Worm (Caenorhabditis elegans) whole organism, L4 larva: ENCODE results near the gene ZC239.22.
"Not testable (repeated sequence)": the region's sequence is repeated elsewhere in the genome, so short reads cannot be mapped to it uniquely, and the experiment has no call there.

Experiments used
- F37D6.2 ChIP-seq: sonication (generic microtip); optimal IDR thresholded peaks from 2 replicates; lab custom pipeline; 2016; ENCODE audit warnings: mild to moderate bottlenecking, missing genetic modification characterization, missing compliant biosample characterization
- T26A8.4 ChIP-seq: fragments of 200-800 bp; sonication (Bioruptor generic); IDR thresholded peaks from 2 replicates; pipeline ENCODE4 v1.3.6; 2022; ENCODE audit warnings: missing genetic modification characterization, missing compliant biosample characterization
- Y48G9A.11 ChIP-seq: fragments of 200-800 bp; sonication (Bioruptor generic); IDR thresholded peaks from 2 replicates; pipeline ENCODE4 v1.3.6; 2022; ENCODE audit warnings: missing genetic modification reagents, missing genetic modification characterization, missing compliant biosample characterization
- ZK337.2 ChIP-seq: fragments of 200-800 bp; sonication (Bioruptor generic); IDR thresholded peaks from 2 replicates; pipeline ENCODE4 v1.3.6; 2022; ENCODE audit warnings: missing genetic modification reagents, missing genetic modification characterization, missing compliant biosample characterization
- aha-1 ChIP-seq: fragments of 150-350 bp; peaks from one replicate; lab custom pipeline; 2014; ENCODE audit warnings: missing biosample characterization, missing genetic modification characterization
- aly-2 ChIP-seq: sonication (generic microtip); optimal IDR thresholded peaks from 2 replicates; lab custom pipeline; 2018; ENCODE audit warnings: missing biosample characterization, missing genetic modification characterization
- ama-1 ChIP-seq: fragments of 150-350 bp; optimal IDR thresholded peaks from 2 replicates; lab custom pipeline; 2014; ENCODE audit warnings: inconsistent platforms, mixed read lengths
- cey-2 ChIP-seq: sonication (generic microtip); optimal IDR thresholded peaks from 3 replicates; lab custom pipeline; 2017; ENCODE audit warnings: missing genetic modification characterization, mild to moderate bottlenecking, missing compliant biosample characterization, antibody characterized with exemption, borderline replicate concordance; ENCODE audit not compliant: insufficient read depth
- daf-8 ChIP-seq: fragments of 200-800 bp; sonication (Bioruptor generic); IDR thresholded peaks from 2 replicates; pipeline ENCODE4 v1.3.6; 2022; ENCODE audit warnings: missing genetic modification characterization, missing compliant biosample characterization
- dmd-8 ChIP-seq: fragments of 200-800 bp; sonication (Bioruptor generic); IDR thresholded peaks from 2 replicates; pipeline ENCODE4 v1.3.6; 2022; ENCODE audit warnings: missing genetic modification characterization, missing compliant biosample characterization
- dpl-1 ChIP-seq: fragments of 150-350 bp; optimal IDR thresholded peaks from 2 replicates; lab custom pipeline; 2014; ENCODE audit warnings: missing biosample characterization, missing genetic modification reagents, missing genetic modification characterization
- dve-1 ChIP-seq: sonication (generic microtip); optimal IDR thresholded peaks from 2 replicates; lab custom pipeline; 2017; ENCODE audit warnings: antibody characterized with exemption, mild to moderate bottlenecking, missing genetic modification characterization, missing compliant biosample characterization; ENCODE audit not compliant: insufficient read depth
- egl-27 ChIP-seq: sonication (generic microtip); optimal IDR thresholded peaks from 3 replicates; lab custom pipeline; 2017; ENCODE audit warnings: missing biosample characterization, missing genetic modification reagents, missing genetic modification characterization
- egl-43 ChIP-seq: fragments of 200-800 bp; sonication (Bioruptor generic); IDR thresholded peaks from 2 replicates; pipeline ENCODE4 v1.3.6; 2022; ENCODE audit warnings: missing genetic modification reagents, missing genetic modification characterization, missing compliant biosample characterization
- fos-1 ChIP-seq: fragments of 150-350 bp; optimal IDR thresholded peaks from 2 replicates; lab custom pipeline; 2014; ENCODE audit warnings: missing biosample characterization, missing genetic modification characterization
- gei-8 ChIP-seq: fragments of 200-800 bp; sonication (Bioruptor generic); optimal IDR thresholded peaks from 2 replicates; lab custom pipeline; 2018; ENCODE audit warnings: mild to moderate bottlenecking, missing genetic modification characterization, missing compliant biosample characterization
- hif-1 ChIP-seq, 2 experiments: sonication (generic microtip); optimal IDR thresholded peaks; 2 replicates each; lab custom pipeline; 2016 to 2017; ENCODE audit warnings: missing compliant biosample characterization in 2 of 2, missing genetic modification characterization in 2 of 2, missing genetic modification reagents in 2 of 2, missing genotype in 2 of 2, mild to moderate bottlenecking in 1 of 2
- hmg-1.1 ChIP-seq: fragments of 200-800 bp; sonication (Bioruptor generic); IDR thresholded peaks from 2 replicates; pipeline ENCODE4 v1.3.6; 2022; ENCODE audit warnings: missing genetic modification reagents, missing genetic modification characterization, missing compliant biosample characterization
- lin-15B ChIP-seq: fragments of 150-350 bp; sonication (generic microtip); optimal IDR thresholded peaks from 3 replicates; lab custom pipeline; 2014; ENCODE audit warnings: missing biosample characterization, missing genetic modification characterization
- lin-39 ChIP-seq: fragments of 150-350 bp; optimal IDR thresholded peaks from 2 replicates; lab custom pipeline; 2014; ENCODE audit warnings: missing biosample characterization, missing genetic modification reagents, missing genetic modification characterization
- madf-9 ChIP-seq: fragments of 200-800 bp; sonication (Bioruptor generic); conservative IDR thresholded peaks from 2 replicates; pipeline ENCODE4 v1.3.6; 2022; ENCODE audit warnings: missing genetic modification reagents, missing genetic modification characterization, missing compliant biosample characterization
- mdl-1 ChIP-seq, 2 experiments: fragments of 150-350 bp in 1 of 2; sonication (generic microtip) in 1 of 2; optimal IDR thresholded peaks; 2 replicates each; lab custom pipeline; 2014 to 2017; ENCODE audit warnings: missing biosample characterization in 2 of 2, missing genetic modification characterization in 2 of 2
- mes-2 ChIP-seq: sonication (generic microtip); optimal IDR thresholded peaks from 2 replicates; lab custom pipeline; 2016; ENCODE audit warnings: missing genotype, mild to moderate bottlenecking, missing genetic modification characterization, missing compliant biosample characterization; ENCODE audit not compliant: poor library complexity, severe bottlenecking
- mxl-3 ChIP-seq: fragments of 200-800 bp; sonication (Bioruptor generic); optimal IDR thresholded peaks from 2 replicates; lab custom pipeline; 2018; ENCODE audit warnings: mild to moderate bottlenecking, missing genetic modification characterization, missing compliant biosample characterization
- nhr-237 ChIP-seq: sonication (generic microtip); optimal IDR thresholded peaks from 2 replicates; lab custom pipeline; 2017; ENCODE audit warnings: missing biosample characterization, missing genetic modification characterization
- nhr-28 ChIP-seq: fragments of 150-350 bp; optimal IDR thresholded peaks from 2 replicates; lab custom pipeline; 2014; ENCODE audit warnings: missing biosample characterization, missing genetic modification characterization
- nhr-41 ChIP-seq: fragments of 200-800 bp; sonication (Bioruptor generic); IDR thresholded peaks from 2 replicates; pipeline ENCODE4 v1.3.6; 2022; ENCODE audit warnings: missing genetic modification reagents, missing genetic modification characterization, missing compliant biosample characterization
- nhr-6 ChIP-seq: fragments of 150-350 bp; optimal IDR thresholded peaks from 2 replicates; lab custom pipeline; 2014; ENCODE audit warnings: missing biosample characterization, missing genetic modification characterization
- pha-4 ChIP-seq, 2 experiments: fragments of 150-350 bp in 1 of 2; fragments of 200-800 bp in 1 of 2; sonication (Bioruptor generic) in 1 of 2; IDR thresholded peaks in 1 of 2; optimal IDR thresholded peaks in 1 of 2; 2 replicates each; pipeline versions ENCODE4 v1.3.6 to Lab custom; 2014 to 2022; ENCODE audit warnings: missing genetic modification characterization in 2 of 2, missing genetic modification reagents in 2 of 2, missing biosample characterization in 1 of 2, missing compliant biosample characterization in 1 of 2
- rbr-2 ChIP-seq: sonication (generic microtip); optimal IDR thresholded peaks from 2 replicates; lab custom pipeline; 2016; ENCODE audit warnings: missing genotype, missing genetic modification characterization, missing compliant biosample characterization
- saeg-2 ChIP-seq: fragments of 200-800 bp; sonication (Bioruptor generic); IDR thresholded peaks from 2 replicates; pipeline ENCODE4 v1.3.6; 2022; ENCODE audit warnings: missing genetic modification reagents, missing genetic modification characterization, missing compliant biosample characterization
- set-16 ChIP-seq: fragments of 200-800 bp; sonication (Bioruptor generic); IDR thresholded peaks from 2 replicates; pipeline ENCODE4 v1.3.6; 2022; ENCODE audit warnings: missing genetic modification reagents, missing genetic modification characterization, missing compliant biosample characterization
- skn-1 ChIP-seq: fragments of 150-350 bp; optimal IDR thresholded peaks from 2 replicates; lab custom pipeline; 2014; ENCODE audit warnings: missing biosample characterization, missing genetic modification characterization
- snpc-4 ChIP-seq: fragments of 150-350 bp; optimal IDR thresholded peaks from 2 replicates; lab custom pipeline; 2014; ENCODE audit warnings: missing biosample characterization, missing genetic modification characterization
- spr-3 ChIP-seq: fragments of 200-800 bp; sonication (Bioruptor generic); optimal IDR thresholded peaks from 2 replicates; lab custom pipeline; 2018; ENCODE audit warnings: mild to moderate bottlenecking, missing genetic modification characterization, missing compliant biosample characterization
- unc-62 ChIP-seq, 3 experiments: fragments of 150-350 bp in 1 of 3; sonication (generic microtip); optimal IDR thresholded peaks in 2 of 3; peaks in 1 of 3; 1 replicate in 1 of 3; 2 replicates in 2 of 3; lab custom pipeline; 2014 to 2017; ENCODE audit warnings: missing biosample characterization in 3 of 3, missing genetic modification characterization in 3 of 3, missing genetic modification reagents in 3 of 3, missing genotype in 1 of 3
- vab-7 ChIP-seq: fragments of 200-800 bp; sonication (Bioruptor generic); IDR thresholded peaks from 2 replicates; pipeline ENCODE4 v1.3.6; 2022; ENCODE audit warnings: missing genetic modification reagents, missing genetic modification characterization, missing compliant biosample characterization
- zip-11 ChIP-seq: fragments of 200-800 bp; sonication (Bioruptor generic); IDR thresholded peaks from 2 replicates; pipeline ENCODE4 v1.3.6; 2022; ENCODE audit warnings: missing genetic modification characterization, missing compliant biosample characterization
- zip-2 ChIP-seq: fragments of 150-350 bp; optimal IDR thresholded peaks from 2 replicates; lab custom pipeline; 2014; ENCODE audit warnings: missing biosample characterization, missing genetic modification characterization

Gene ZC239.22

DNA sequence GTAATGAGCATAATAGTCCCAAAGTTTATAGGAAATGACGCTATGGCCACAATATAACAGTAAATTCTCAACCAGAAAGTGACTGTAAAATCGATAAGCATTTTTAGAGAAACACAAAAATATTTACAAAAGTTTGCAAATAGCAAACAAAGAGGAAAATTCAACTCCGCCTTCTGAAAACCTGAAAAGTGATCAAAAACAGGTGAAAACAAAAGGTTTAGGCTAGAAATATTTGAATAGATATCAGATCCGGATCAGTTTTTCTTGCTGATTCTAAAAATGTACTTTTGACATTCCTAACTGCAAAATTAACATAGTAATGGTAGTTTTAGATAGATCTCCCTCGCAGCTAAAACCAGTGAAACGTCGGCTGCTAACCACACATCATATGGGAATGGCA lies 21.6 kb downstream of the ZC239.22 start, which contains the start of gene sri-51:
sri-51 (minus strand) TSS at position 101 of the 400 bp plus-strand sequence.
- TF ChIP-seq unc-62 (GFP tag; optimal IDR thresholded peaks at IDR 0.05 in 1 of 2; lab: Kevin White, UChicago), result peak in 1 of 2 experiments; percentile 84
- TF ChIP-seq unc-62 (tag; optimal IDR thresholded peaks at IDR 0.05; lab: Kevin White, UChicago), result no peak
- no peak for TF ChIP-seq aly-2 (tag; lab: Kevin White, UChicago)
- no peak for TF ChIP-seq mdl-1 (tag; optimal IDR thresholded peaks at IDR 0.05; lab: Kevin White, UChicago)
- no peak for TF ChIP-seq ama-1

DNA sequence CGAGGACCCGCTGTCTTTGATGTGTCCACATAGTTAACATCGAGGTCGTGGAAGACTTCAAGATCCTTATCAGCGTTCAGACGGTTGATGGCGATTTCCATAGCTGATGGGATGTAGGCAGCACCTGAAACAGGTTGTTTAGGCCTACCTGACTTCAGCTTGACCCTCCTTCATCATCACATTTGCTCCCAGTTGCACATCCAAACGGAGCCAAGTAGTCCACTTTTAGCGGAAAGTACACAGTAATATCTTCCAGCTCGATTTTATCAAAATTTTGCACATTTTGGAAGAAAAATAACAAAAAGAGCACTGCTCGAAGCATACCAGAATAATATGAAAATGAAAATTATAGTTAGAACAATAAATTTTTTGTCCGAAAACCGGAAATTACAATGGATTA lies 23.7 kb downstream of the ZC239.22 start, which contains the start of gene gcy-15:
gcy-15 (minus strand) TSS at position 101 of the 400 bp plus-strand sequence.
- TF ChIP-seq zip-2 (tag; lab: Kevin White, UChicago), result no peak
- TF ChIP-seq nhr-41 (GFP tag; lab: Robert Waterston, UW), result no peak
- no peak for TF ChIP-seq T26A8.4
- no peak for TF ChIP-seq vab-7 (GFP tag; lab: Robert Waterston, UW)
- no peak for TF ChIP-seq gei-8 (GFP tag; lab: Kevin White, UChicago)
- TF ChIP-seq hif-1 (tag; optimal IDR thresholded peaks at IDR 0.05; lab: Kevin White, UChicago), result no peak
- no peak for TF ChIP-seq spr-3 (GFP tag; lab: Kevin White, UChicago)
- no peak for TF ChIP-seq rbr-2 (tag; lab: Kevin White, UChicago)
- no peak for TF ChIP-seq aha-1 (tag; lab: Kevin White, UChicago)
- no peak for TF ChIP-seq nhr-28 (tag; lab: Kevin White, UChicago)
- no peak for TF ChIP-seq F37D6.2

DNA sequence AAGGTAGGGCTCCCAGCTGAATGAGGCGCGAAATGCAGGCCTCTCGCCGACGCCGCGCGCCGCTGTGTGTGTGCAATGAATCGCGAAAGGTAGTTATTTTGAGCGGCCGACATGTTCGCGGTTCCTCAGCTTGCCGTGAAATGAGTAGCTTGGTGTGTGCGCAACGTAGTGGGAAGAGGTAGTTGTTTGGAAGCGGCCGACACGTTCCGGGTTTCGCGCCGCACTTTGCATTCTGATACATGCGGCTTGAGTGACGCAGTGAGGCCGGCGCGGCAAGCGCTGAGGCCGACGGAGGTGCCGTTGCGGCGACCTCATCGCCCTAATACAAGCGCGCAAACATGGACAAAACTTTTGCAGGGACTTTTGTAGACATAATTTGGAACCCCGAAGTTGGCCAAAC lies 24.9 kb downstream of the ZC239.22 start:
- peak; percentile 79 for TF ChIP-seq set-16 (GFP tag; lab: Robert Waterston, UW)
- TF ChIP-seq snpc-4, result no peak
- TF ChIP-seq Y48G9A.11, result no peak
- no peak for TF ChIP-seq aha-1 (tag; lab: Kevin White, UChicago)
- TF ChIP-seq lin-39 (tag; lab: Kevin White, UChicago), result no peak
- no peak for TF ChIP-seq mdl-1 (tag; optimal IDR thresholded peaks at IDR 0.05; lab: Kevin White, UChicago)
- TF ChIP-seq, all 104 proteins: peak for 1

DNA sequence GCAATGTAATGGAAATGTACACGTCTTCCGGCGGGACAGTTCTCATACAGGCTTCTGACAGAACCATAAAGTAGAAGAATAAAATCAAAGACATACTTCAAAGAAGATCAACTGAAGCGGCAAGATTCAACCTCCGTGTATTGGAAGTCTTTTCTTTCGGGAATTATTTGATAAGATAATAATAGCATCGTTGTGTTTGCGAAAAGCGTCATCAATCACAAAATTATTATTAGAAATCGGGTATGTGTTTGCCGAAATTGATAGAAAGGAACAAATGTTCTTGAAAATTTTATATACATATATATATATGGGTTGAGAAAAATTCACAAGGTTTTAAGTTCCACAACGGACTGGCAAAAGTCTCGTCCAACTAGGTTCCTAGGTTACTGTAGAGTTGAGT lies 29.1 kb downstream of the ZC239.22 start, which contains the start of gene Y27F2A.9:
Y27F2A.9 (minus strand) TSS at position 101 of the 400 bp plus-strand sequence.
- TF ChIP-seq dmd-8 (GFP tag; lab: Robert Waterston, UW); mes-2 (tag; lab: Kevin White, UChicago); ZK337.2 (GFP tag; lab: Robert Waterston, UW): not testable (repeated sequence)

- TF ChIP-seq dve-1; lin-39 (tag; lab: Kevin White, UChicago); fos-1 (tag; lab: Kevin White, UChicago): not testable (repeated sequence)
Measured at ce11 chrII:3189038-3189437, 31.6 kb downstream of the ZC239.22 start, which contains the start of gene Y27F2A.11. Gene Y27F2A.11 (plus strand): TSS chrII:3189338.

ce11 chrII:3185848-3186247 lies 34.8 kb downstream of the ZC239.22 start:
- TF ChIP-seq nhr-237 (tag; lab: Kevin White, UChicago) (no peak), hif-1 (tag; optimal IDR thresholded peaks at IDR 0.05; lab: Kevin White, UChicago) (no peak), aha-1 (tag; lab: Kevin White, UChicago) (peak; percentile 21), fos-1 (tag; lab: Kevin White, UChicago) (no peak), snpc-4 (no peak), set-16 (GFP tag; lab: Robert Waterston, UW) (peak; percentile 55), lin-15B (tag; lab: Kevin White, UChicago) (no peak), zip-2 (tag; lab: Kevin White, UChicago) (no peak), nhr-6 (no peak), dpl-1 (GFP tag; lab: Kevin White, UChicago) (no peak), cey-2 (tag; lab: Kevin White, UChicago) (no peak), skn-1 (no peak), madf-9 (GFP tag; lab: Robert Waterston, UW) (no peak), zip-11 (GFP tag; lab: Robert Waterston, UW) (no peak), pha-4 (GFP tag; IDR thresholded peaks at IDR 0.05; lab: Robert Waterston, UW) (no peak), pha-4 (tag; optimal IDR thresholded peaks at IDR 0.05; lab: Kevin White, UChicago) (no peak), T26A8.4 (no peak), mes-2 (tag; lab: Kevin White, UChicago) (no peak), egl-43 (GFP tag; lab: Robert Waterston, UW) (0 out of 2 replicates have a peak, but pooled peaks have one; percentile 44), rbr-2 (tag; lab: Kevin White, UChicago) (no peak), hmg-1.1 (no peak), saeg-2 (no peak), egl-27 (tag; lab: Kevin White, UChicago) (no peak), daf-8 (GFP tag; lab: Robert Waterston, UW) (no peak), mxl-3 (GFP tag; lab: Kevin White, UChicago) (no peak)
